Fruit fly (Drosophila melanogaster) whole organism, embryonic: ENCODE data around the gene sick.

Experiments used
- Awh ChIP-seq: fragments of 200-800 bp; sonication (Bioruptor generic); IDR thresholded peaks from 2 replicates; pipeline ENCODE4, ENCODE4 v1.3.6; 2022; ENCODE audit warnings: missing biosample characterization, missing genetic modification characterization
- CG11696 ChIP-seq: fragments of 200-800 bp; sonication (Bioruptor generic); IDR thresholded peaks from 2 replicates; pipeline ENCODE4 v1.3.6; 2022; ENCODE audit warnings: missing biosample characterization, missing genetic modification characterization
- CG13123 ChIP-seq: fragments of 200-800 bp; sonication (Bioruptor generic); optimal IDR thresholded peaks from 2 replicates; lab custom pipeline; 2016; ENCODE audit warnings: missing biosample characterization, missing genetic modification characterization
- CG13296 ChIP-seq: fragments of 200-800 bp; sonication (Bioruptor generic); optimal IDR thresholded peaks from 3 replicates; lab custom pipeline; 2018; ENCODE audit warnings: missing biosample characterization, mild to moderate bottlenecking, missing genetic modification characterization
- CG18476 ChIP-seq: fragments of 200-800 bp; sonication (Bioruptor generic); optimal IDR thresholded peaks from 2 replicates; lab custom pipeline; 2016; ENCODE audit warnings: missing biosample characterization, mild to moderate bottlenecking, missing genetic modification characterization
- CG2712 ChIP-seq: fragments of 200-800 bp; optimal IDR thresholded peaks from 3 replicates; lab custom pipeline; 2019; ENCODE audit warnings: missing biosample characterization, mild to moderate bottlenecking, missing genetic modification characterization, moderate library complexity
- CG30431 ChIP-seq: fragments of 200-800 bp; sonication (Bioruptor generic); optimal IDR thresholded peaks from 2 replicates; lab custom pipeline; 2017; ENCODE audit warnings: missing biosample characterization, missing genetic modification characterization
- CG31224 ChIP-seq: fragments of 200-800 bp; sonication (Bioruptor generic); IDR thresholded peaks from 2 replicates; pipeline ENCODE4 v1.3.6; 2022; ENCODE audit warnings: missing biosample characterization, missing genetic modification characterization
- CG3847 ChIP-seq: fragments of 200-800 bp; sonication (Bioruptor generic); IDR thresholded peaks from 2 replicates; pipeline ENCODE4 v1.3.6; 2022; ENCODE audit warnings: missing biosample characterization, missing genetic modification characterization
- CG6689 ChIP-seq: fragments of 200-800 bp; sonication (Bioruptor generic); IDR thresholded peaks from 2 replicates; pipeline ENCODE4 v1.3.6; 2022; ENCODE audit warnings: missing biosample characterization, missing genetic modification characterization
- CG8478 ChIP-seq: fragments of >200 bp; optimal IDR thresholded peaks from 2 replicates; lab custom pipeline; 2018
- CG9609 ChIP-seq: fragments of 200-800 bp; sonication (Bioruptor generic); optimal IDR thresholded peaks from 3 replicates; lab custom pipeline; 2016; ENCODE audit warnings: missing biosample characterization, missing genetic modification characterization
- CTCF ChIP-seq: fragments of 200-800 bp; sonication (Bioruptor generic); optimal IDR thresholded peaks from 2 replicates; lab custom pipeline; 2017; ENCODE audit warnings: missing biosample characterization, mild to moderate bottlenecking, missing genetic modification characterization, moderate library complexity
- D19B ChIP-seq: fragments of 200-800 bp; sonication (Bioruptor generic); optimal IDR thresholded peaks from 2 replicates; lab custom pipeline; 2017; ENCODE audit warnings: missing biosample characterization, mild to moderate bottlenecking, missing genetic modification characterization
- Dll ChIP-seq: fragments of 200-800 bp; sonication (Bioruptor generic); IDR thresholded peaks from 4 replicates; pipeline ENCODE4 v1.3.6; 2022; ENCODE audit warnings: missing biosample characterization, missing genetic modification characterization; ENCODE audit not compliant: partially characterized antibody
- Dref ChIP-seq: fragments of 200-800 bp; sonication (Bioruptor generic); IDR thresholded peaks from 2 replicates; pipeline ENCODE4 v1.3.6; 2022; ENCODE audit warnings: missing biosample characterization, missing genetic modification characterization
- Ets65A ChIP-seq: fragments of 200-800 bp; sonication (Bioruptor generic); peaks from one replicate; lab custom pipeline; 2016; ENCODE audit warnings: missing biosample characterization, missing genetic modification characterization
- Fer1 ChIP-seq: fragments of 200-800 bp; sonication (Bioruptor generic); optimal IDR thresholded peaks from 2 replicates; lab custom pipeline; 2017; ENCODE audit warnings: missing biosample characterization, mild to moderate bottlenecking, missing genetic modification characterization
- Hand ChIP-seq: fragments of 200-800 bp; sonication (Bioruptor generic); optimal IDR thresholded peaks from 2 replicates; lab custom pipeline; 2017; ENCODE audit warnings: mild to moderate bottlenecking, missing biosample characterization, missing genetic modification reagents, missing genetic modification characterization
- Hey ChIP-seq: fragments of 200-800 bp; sonication (Bioruptor generic); optimal IDR thresholded peaks from 3 replicates; lab custom pipeline; 2018; ENCODE audit warnings: missing biosample characterization, mild to moderate bottlenecking, missing genetic modification characterization
- HmgD ChIP-seq: fragments of 200-800 bp; sonication (Bioruptor generic); optimal IDR thresholded peaks from 3 replicates; lab custom pipeline; 2016; ENCODE audit warnings: missing biosample characterization, missing genetic modification characterization
- Hr3 ChIP-seq: fragments of 200-800 bp; sonication (Bioruptor generic); optimal IDR thresholded peaks from 3 replicates; lab custom pipeline; 2016; ENCODE audit warnings: missing biosample characterization, missing genetic modification characterization
- Nf-YA ChIP-seq: fragments of 200-800 bp; sonication (Bioruptor generic); IDR thresholded peaks from 2 replicates; pipeline ENCODE4 v1.3.6; 2022; ENCODE audit warnings: missing biosample characterization, missing genetic modification characterization
- Ptx1 ChIP-seq: fragments of 200-800 bp; sonication (Bioruptor generic); IDR thresholded peaks from 2 replicates; pipeline ENCODE4 v1.3.6; 2022; ENCODE audit warnings: missing biosample characterization, missing genetic modification characterization
- Sox100B ChIP-seq: fragments of 200-800 bp; sonication (Bioruptor generic); optimal IDR thresholded peaks from 3 replicates; lab custom pipeline; 2018; ENCODE audit warnings: missing biosample characterization, mild to moderate bottlenecking, missing genetic modification characterization
- Sry-β ChIP-seq: fragments of 200-800 bp; sonication (Bioruptor generic); optimal IDR thresholded peaks from 2 replicates; lab custom pipeline; 2018; ENCODE audit warnings: missing biosample characterization, mild to moderate bottlenecking, missing genetic modification characterization, moderate library complexity
- Xbp1 ChIP-seq: fragments of 200-800 bp; sonication (Bioruptor generic); optimal IDR thresholded peaks from 3 replicates; lab custom pipeline; 2016; ENCODE audit warnings: missing biosample characterization, mild to moderate bottlenecking, missing genetic modification characterization
- YL-1 ChIP-seq: fragments of 200-800 bp; sonication (Bioruptor generic); optimal IDR thresholded peaks from 3 replicates; lab custom pipeline; 2017; ENCODE audit warnings: missing biosample characterization, mild to moderate bottlenecking, missing genetic modification characterization
- ab ChIP-seq: fragments of 200-800 bp; sonication (Bioruptor generic); optimal IDR thresholded peaks from 2 replicates; lab custom pipeline; 2016; ENCODE audit warnings: missing biosample characterization, missing genetic modification characterization
- abd-A ChIP-seq: fragments of 200-800 bp; sonication (Bioruptor generic); optimal IDR thresholded peaks from 3 replicates; lab custom pipeline; 2019; ENCODE audit warnings: missing biosample characterization, mild to moderate bottlenecking, missing genetic modification characterization, moderate library complexity
- crp ChIP-seq, 2 experiments: fragments of 200-800 bp; sonication (Bioruptor generic); optimal IDR thresholded peaks; 2 replicates in 1 of 2; 3 replicates in 1 of 2; lab custom pipeline; 2017; ENCODE audit warnings: missing biosample characterization in 2 of 2, missing genetic modification characterization in 2 of 2, mild to moderate bottlenecking in 1 of 2, moderate library complexity in 1 of 2
- dan ChIP-seq: fragments of 200-800 bp; sonication (Bioruptor generic); IDR thresholded peaks from 2 replicates; pipeline ENCODE4 v1.3.6; 2022; ENCODE audit warnings: missing biosample characterization, missing genetic modification characterization
- dmrt99B ChIP-seq: fragments of 200-800 bp; sonication (Bioruptor generic); optimal IDR thresholded peaks from 2 replicates; lab custom pipeline; 2018; ENCODE audit warnings: missing biosample characterization, mild to moderate bottlenecking, missing genetic modification characterization, moderate library complexity
- grn ChIP-seq: fragments of 200-800 bp; sonication (Bioruptor generic); optimal IDR thresholded peaks from 3 replicates; lab custom pipeline; 2017; ENCODE audit warnings: missing biosample characterization, missing genetic modification characterization
- gt ChIP-seq: fragments of 200-800 bp; sonication (Bioruptor generic); IDR thresholded peaks from 2 replicates; pipeline ENCODE4 v1.3.6; 2022; ENCODE audit warnings: missing biosample characterization, missing genetic modification characterization
- ind ChIP-seq: fragments of 200-800 bp; sonication (Bioruptor generic); optimal IDR thresholded peaks from 3 replicates; lab custom pipeline; 2016; ENCODE audit warnings: missing biosample characterization, missing genetic modification characterization
- jing ChIP-seq: fragments of 200-800 bp; sonication (Bioruptor generic); optimal IDR thresholded peaks from 2 replicates; lab custom pipeline; 2018; ENCODE audit warnings: missing biosample characterization, mild to moderate bottlenecking, missing genetic modification characterization
- jumu ChIP-seq: fragments of 200-800 bp; sonication (Bioruptor generic); optimal IDR thresholded peaks from 3 replicates; lab custom pipeline; 2016; ENCODE audit warnings: missing biosample characterization, missing genetic modification characterization
- kay ChIP-seq: fragments of 200-800 bp; sonication (Bioruptor generic); optimal IDR thresholded peaks from 2 replicates; lab custom pipeline; 2016; ENCODE audit warnings: missing biosample characterization, missing genetic modification characterization
- klu ChIP-seq: fragments of 200-800 bp; sonication (Bioruptor generic); IDR thresholded peaks from 2 replicates; pipeline ENCODE4 v1.3.6; 2022; ENCODE audit warnings: missing biosample characterization, missing genetic modification characterization
- oc ChIP-seq: fragments of 200-800 bp; sonication (Bioruptor generic); optimal IDR thresholded peaks from 2 replicates; lab custom pipeline; 2018; ENCODE audit warnings: missing biosample characterization, mild to moderate bottlenecking, missing genetic modification characterization, moderate library complexity
- onecut ChIP-seq: fragments of 200-800 bp; sonication (Bioruptor generic); IDR thresholded peaks from 2 replicates; pipeline ENCODE4 v1.3.6; 2022; ENCODE audit warnings: missing biosample characterization, missing genetic modification characterization
- pan ChIP-seq, 4 experiments: fragments of >200 bp in 3 of 4; fragments of 200-800 bp in 1 of 4; sonication (Bioruptor generic) in 1 of 4; optimal IDR thresholded peaks in 3 of 4; IDR thresholded peaks in 1 of 4; 2 replicates each; pipeline versions ENCODE4 v1.3.6 to Lab custom; 2017 to 2022; ENCODE audit warnings: missing biosample characterization in 2 of 4, missing genetic modification characterization in 2 of 4, mixed read lengths in 1 of 4
- pros ChIP-seq: fragments of 200-800 bp; sonication (Bioruptor generic); optimal IDR thresholded peaks from 3 replicates; lab custom pipeline; 2019; ENCODE audit warnings: missing biosample characterization, mild to moderate bottlenecking, missing genetic modification characterization, moderate library complexity
- pum ChIP-seq: fragments of 200-800 bp; sonication (Bioruptor generic); optimal IDR thresholded peaks from 2 replicates; lab custom pipeline; 2016; ENCODE audit warnings: missing biosample characterization, missing genetic modification characterization
- ro ChIP-seq: fragments of 200-800 bp; sonication (Bioruptor generic); IDR thresholded peaks from 2 replicates; pipeline ENCODE4 v1.3.6; 2022; ENCODE audit warnings: missing biosample characterization, missing genetic modification characterization
- tap ChIP-seq: fragments of 200-800 bp; optimal IDR thresholded peaks from 3 replicates; lab custom pipeline; 2019; ENCODE audit warnings: missing biosample characterization, mild to moderate bottlenecking, missing genetic modification characterization, moderate library complexity
- unpg ChIP-seq: fragments of 200-800 bp; sonication (Bioruptor generic); optimal IDR thresholded peaks from 3 replicates; lab custom pipeline; 2018; ENCODE audit warnings: missing biosample characterization, mild to moderate bottlenecking, missing genetic modification characterization, moderate library complexity
- usp ChIP-seq: fragments of >200 bp; optimal IDR thresholded peaks from 2 replicates; lab custom pipeline; 2017; ENCODE audit warnings: missing biosample characterization, missing genetic modification characterization
- wdn ChIP-seq: fragments of 200-800 bp; sonication (Bioruptor generic); IDR thresholded peaks from 2 replicates; pipeline ENCODE4 v1.3.6; 2022; ENCODE audit warnings: missing biosample characterization, missing genetic modification characterization
- zen2 ChIP-seq: fragments of 200-800 bp; sonication (Bioruptor generic); IDR thresholded peaks from 3 replicates; pipeline ENCODE4 v1.3.6; 2022; ENCODE audit warnings: missing biosample characterization, missing genetic modification characterization; ENCODE audit not compliant: partially characterized antibody

The sick gene

DNA sequence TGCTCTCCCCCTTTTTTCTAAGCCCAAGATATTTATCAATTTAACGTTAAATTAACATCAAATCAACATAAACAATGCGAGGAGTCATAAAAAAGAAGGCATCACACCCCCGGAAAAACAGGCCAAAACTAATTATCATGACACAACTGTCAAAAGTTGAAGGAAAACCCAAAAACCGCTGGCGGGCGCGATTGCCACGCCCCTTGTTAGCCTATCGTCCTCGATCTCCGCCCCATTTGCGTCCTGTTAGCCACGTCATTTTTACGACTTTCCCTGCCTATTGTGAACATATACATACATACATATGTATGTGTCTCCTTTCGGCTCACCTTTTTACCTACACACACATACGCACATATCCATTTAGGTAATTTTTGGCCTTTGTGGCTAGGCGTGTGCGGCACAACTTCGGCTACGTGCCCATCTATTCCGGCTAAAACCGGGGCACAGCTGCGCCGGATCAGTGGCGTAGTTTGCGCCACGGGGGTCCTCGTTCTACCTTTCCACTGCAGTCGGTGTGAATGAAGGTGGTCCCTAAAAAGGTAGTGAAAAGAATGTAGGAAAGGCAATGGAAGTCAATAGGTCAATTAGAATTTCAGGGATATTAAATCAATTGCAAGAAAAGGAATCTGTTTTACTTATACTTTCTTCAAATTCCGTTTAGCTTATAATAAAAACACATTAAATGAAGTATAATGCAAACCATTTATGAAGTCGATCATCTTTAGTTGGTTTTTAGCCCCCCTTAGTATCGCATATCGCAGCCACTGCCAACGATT, 70.6 kb downstream of the sick start (continued):
- TF ChIP-seq pum (GFP tag; lab: Kevin White, UChicago) (peak; percentile 44), jing (GFP tag; lab: Kevin White, UChicago) (peak; percentile 21), unpg (GFP tag; lab: Kevin White, UChicago) (peak; percentile 29), CG6689 (GFP tag; lab: Robert Waterston, UW) (peak; percentile 55), gt (GFP tag; lab: Robert Waterston, UW) (peak; percentile 49; the same call in 1 of the 2 replicates), Ets65A (GFP tag; lab: Kevin White, UChicago) (peak; percentile 92), Dref (GFP tag; lab: Robert Waterston, UW) (no peak), abd-A (tag; lab: Kevin White, UChicago) (no peak), Sox100B (GFP tag; lab: Kevin White, UChicago) (peak; percentile 57), onecut (GFP tag; lab: Robert Waterston, UW) (no peak), oc (tag; lab: Kevin White, UChicago) (no peak), Awh (GFP tag; lab: Robert Waterston, UW) (no peak), CG8478 (lab: Kevin White, UChicago) (no peak), pros (peak; percentile 35), D19B (peak; percentile 5), CG13296 (GFP tag; lab: Kevin White, UChicago) (no peak), ind (GFP tag; lab: Kevin White, UChicago) (peak; percentile 40), Xbp1 (peak; percentile 50), CG13123 (GFP tag; lab: Kevin White, UChicago) (no peak), Dll (GFP tag; lab: Robert Waterston, UW) (no peak), dan (0 out of 2 replicates have a peak, but pooled peaks have one; percentile 9), dmrt99B (peak; percentile 71), Hey (no peak), CG31224 (GFP tag; lab: Robert Waterston, UW) (no peak), CG2712 (tag; lab: Kevin White, UChicago) (peak; percentile 73), klu (GFP tag; lab: Robert Waterston, UW) (0 out of 2 replicates have a peak, but pooled peaks have one; percentile 10), CG18476 (GFP tag; lab: Kevin White, UChicago) (no peak), crp (GFP tag; optimal IDR thresholded peaks at IDR 0.05; lab: Kevin White, UChicago) (no peak), CG30431 (GFP tag; lab: Kevin White, UChicago) (peak; percentile 20), Sry-β (GFP tag; lab: Kevin White, UChicago) (no peak), ro (GFP tag; lab: Robert Waterston, UW) (no peak), YL-1 (GFP tag; lab: Kevin White, UChicago) (no peak), tap (peak; percentile 27), zen2 (no peak), kay (no peak), wdn (GFP tag; lab: Robert Waterston, UW) (no peak), Nf-YA (GFP tag; lab: Robert Waterston, UW) (no peak), Hand (GFP tag; lab: Kevin White, UChicago) (no peak), jumu (GFP tag; lab: Kevin White, UChicago) (peak; percentile 28), Hr3 (GFP tag; lab: Kevin White, UChicago) (peak; percentile 45), CG3847 (no peak), ab (GFP tag; lab: Kevin White, UChicago) (no peak), HmgD (GFP tag; lab: Kevin White, UChicago) (no peak), usp (GFP tag; lab: Kevin White, UChicago) (no peak), pan (optimal IDR thresholded peaks at IDR 0.05; lab: Kevin White, UChicago) (no peak), pan (GFP tag; optimal IDR thresholded peaks at IDR 0.05 in 1 of 2, IDR thresholded peaks at IDR 0.05 in 1 of 2) (no peak), grn (peak; percentile 60), CG11696 (GFP tag; lab: Robert Waterston, UW) (no peak), CTCF (GFP tag; lab: Kevin White, UChicago) (no peak), Fer1 (GFP tag; lab: Kevin White, UChicago) (peak; percentile 47), CG9609 (GFP tag; lab: Kevin White, UChicago) (peak; percentile 43), Ptx1 (GFP tag; lab: Robert Waterston, UW) (no peak; the same call in 1 of the 2 replicates)
